Comparison of ENCODE assay signal across 2 worm cellular contexts in genomic region chrII:1341416-1341815, ce11.
TF ChIP-seq lines count a peak whose summit lies in the region.

No protein-coding gene starts in this region.

TF ChIP-seq in whole organism, L1 larva, 84 proteins besides CTCF, POLR2A, EP300 and RAD21 (continued from another document):
- TF ChIP-seq ceh-88 (GFP tag; IDR thresholded peaks at IDR 0.05; lab: Robert Waterston, UW) (no peak), efl-1 (optimal IDR thresholded peaks at IDR 0.05; lab: Kevin White, UChicago) (no peak), efl-1 (GFP tag; optimal IDR thresholded peaks at IDR 0.05 in 1 of 2; lab: Kevin White, UChicago) (peak in 1 of 2 experiments; percentile 38), irx-1 (tag; optimal IDR thresholded peaks at IDR 0.05; lab: Kevin White, UChicago) (no peak), lir-3 (tag; optimal IDR thresholded peaks at IDR 0.05; lab: Kevin White, UChicago; ENCODE audit: poor library complexity) (no peak), tlp-1 (tag; optimal IDR thresholded peaks at IDR 0.05; lab: Kevin White, UChicago) (no peak), blmp-1 (tag; optimal IDR thresholded peaks at IDR 0.05; lab: Kevin White, UChicago) (no peak), lin-14 (GFP tag; optimal IDR thresholded peaks at IDR 0.05; lab: Kevin White, UChicago) (peak; percentile 86), lsy-2 (tag; optimal IDR thresholded peaks at IDR 0.05; lab: Kevin White, UChicago) (no peak), ets-5 (GFP tag; IDR thresholded peaks at IDR 0.05; lab: Robert Waterston, UW) (no peak), nhr-77 (tag; optimal IDR thresholded peaks at IDR 0.05; lab: Kevin White, UChicago) (no peak), zip-4 (GFP tag; optimal IDR thresholded peaks at IDR 0.05; lab: Kevin White, UChicago) (no peak), nhr-90 (tag; optimal IDR thresholded peaks at IDR 0.05; lab: Kevin White, UChicago; ENCODE audit: poor library complexity) (no peak), C16A3.4 (tag; optimal IDR thresholded peaks at IDR 0.05; lab: Kevin White, UChicago) (no peak), ceh-82 (tag; optimal IDR thresholded peaks at IDR 0.05; lab: Kevin White, UChicago) (peak in 1 of 3 experiments; percentile 17), ztf-11 (tag; optimal IDR thresholded peaks at IDR 0.05; lab: Kevin White, UChicago) (no peak), nhr-84 (tag; optimal IDR thresholded peaks at IDR 0.05; lab: Kevin White, UChicago) (no peak)
TF ChIP-seq in whole organism, L1 larva: peak in this region for 6.

TF ChIP-seq in whole organism, L4 larva, 104 proteins besides CTCF, POLR2A, EP300 and RAD21 (continued from another document):
- TF ChIP-seq unc-130 (GFP tag; optimal IDR thresholded peaks at IDR 0.05; lab: Kevin White, UChicago) (no peak), zfp-2 (tag; optimal IDR thresholded peaks at IDR 0.05; lab: Kevin White, UChicago) (no peak), D1046.2 (GFP tag; IDR thresholded peaks at IDR 0.05; lab: Robert Waterston, UW) (no peak), hmg-1.1 (GFP tag; IDR thresholded peaks at IDR 0.05; lab: Robert Waterston, UW) (peak; percentile 30; the same call in 1 of the 2 replicates), ctbp-1 (GFP tag; IDR thresholded peaks at IDR 0.05; lab: Robert Waterston, UW) (peak; percentile 60), F10B5.3 (tag; optimal IDR thresholded peaks at IDR 0.05; lab: Kevin White, UChicago) (no peak), lin-38 (GFP tag; IDR thresholded peaks at IDR 0.05; lab: Robert Waterston, UW) (no peak), T20F7.1 (GFP tag; optimal IDR thresholded peaks at IDR 0.05; lab: Kevin White, UChicago) (no peak), lim-7 (GFP tag; IDR thresholded peaks at IDR 0.05; lab: Robert Waterston, UW) (no peak), dmd-9 (GFP tag; IDR thresholded peaks at IDR 0.05; lab: Robert Waterston, UW) (no peak), daf-19 (GFP tag; conservative IDR thresholded peaks at IDR 0.05; lab: Robert Waterston, UW) (no peak), cey-2 (tag; optimal IDR thresholded peaks at IDR 0.05; lab: Kevin White, UChicago; ENCODE audit: borderline replicate concordance, insufficient read depth) (no peak), zfp-3 (GFP tag; conservative IDR thresholded peaks at IDR 0.05; lab: Robert Waterston, UW) (no peak)
TF ChIP-seq in whole organism, L4 larva: peak in this region for 6.
